4 worm cellular contexts compared by ENCODE assay signal in the genomic region with DNA sequence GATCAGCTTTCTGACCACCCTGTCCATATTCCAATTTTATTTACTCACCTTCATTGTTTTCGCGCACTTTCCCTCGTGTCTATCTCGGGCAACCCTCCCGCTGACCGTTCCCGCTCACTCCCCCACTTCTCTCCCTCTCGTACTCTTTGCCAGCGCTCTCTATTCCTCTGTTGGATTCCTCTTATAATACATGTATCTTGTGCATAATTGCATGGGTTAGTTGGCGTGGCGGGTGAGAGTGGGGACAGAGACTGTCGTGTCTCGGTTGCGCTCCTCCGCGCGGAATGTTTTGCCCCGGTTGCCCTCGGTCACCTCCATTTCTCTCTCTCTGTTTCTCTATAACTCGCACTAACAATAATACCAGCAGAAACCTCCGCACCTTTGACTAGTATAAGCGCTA.
A peak's percentile ranks its signal among the peaks of the same experiment; 100 is the strongest.
TF ChIP-seq lines count a peak whose summit lies in the region.

No protein-coding gene starts in this region.

TF ChIP-seq in whole organism, L2 larva, 48 proteins besides CTCF, POLR2A, EP300 and RAD21:
- no peak for TF ChIP-seq lin-13 (GFP tag; optimal IDR thresholded peaks at IDR 0.05; lab: Kevin White, UChicago)
- no peak for TF ChIP-seq snpc-4 (tag; optimal IDR thresholded peaks at IDR 0.05; lab: Kevin White, UChicago)
- no peak for TF ChIP-seq unc-62 (GFP tag; optimal IDR thresholded peaks at IDR 0.05; lab: Kevin White, UChicago)
- no peak for TF ChIP-seq nhr-129 (tag; optimal IDR thresholded peaks at IDR 0.05; lab: Kevin White, UChicago)
- peak; percentile 16 for TF ChIP-seq ceh-16 (tag; optimal IDR thresholded peaks at IDR 0.05; lab: Kevin White, UChicago)
- TF ChIP-seq skn-1 (tag; optimal IDR thresholded peaks at IDR 0.05; lab: Kevin White, UChicago): no peak
- no peak for TF ChIP-seq lsy-2 (tag; optimal IDR thresholded peaks at IDR 0.05; lab: Kevin White, UChicago)

TF ChIP-seq in whole organism, L4 larva, 104 proteins besides CTCF, POLR2A, EP300 and RAD21:
- TF ChIP-seq Y48G9A.11 (GFP tag; IDR thresholded peaks at IDR 0.05; lab: Robert Waterston, UW): no peak
- TF ChIP-seq nhr-28 (tag; optimal IDR thresholded peaks at IDR 0.05; lab: Kevin White, UChicago): peak; percentile 10
- TF ChIP-seq mep-1 (tag; optimal IDR thresholded peaks at IDR 0.05; lab: Kevin White, UChicago): peak; percentile 12
- TF ChIP-seq ctbp-1 (GFP tag; IDR thresholded peaks at IDR 0.05; lab: Robert Waterston, UW): no peak
- TF ChIP-seq madf-9 (GFP tag; conservative IDR thresholded peaks at IDR 0.05; lab: Robert Waterston, UW): peak; percentile 65; the same call in 1 of the 2 replicates
- peak; percentile 38 for TF ChIP-seq dve-1 (tag; optimal IDR thresholded peaks at IDR 0.05; lab: Kevin White, UChicago; ENCODE audit: insufficient read depth)
- TF ChIP-seq zip-11 (GFP tag; IDR thresholded peaks at IDR 0.05; lab: Robert Waterston, UW): no peak
- TF ChIP-seq nhr-10 (tag; optimal IDR thresholded peaks at IDR 0.05; lab: Kevin White, UChicago): no peak
- no peak for TF ChIP-seq fkh-10 (GFP tag; optimal IDR thresholded peaks at IDR 0.05; lab: Kevin White, UChicago)
- no peak for TF ChIP-seq mxl-2 (GFP tag; conservative IDR thresholded peaks at IDR 0.05; lab: Robert Waterston, UW)
- peak; percentile 20 for TF ChIP-seq hlh-11 (tag; optimal IDR thresholded peaks at IDR 0.05; lab: Kevin White, UChicago)
- TF ChIP-seq egl-43 (GFP tag; IDR thresholded peaks at IDR 0.05; lab: Robert Waterston, UW): peak; percentile 43; the same call in 1 of the 2 replicates
- TF ChIP-seq set-16 (GFP tag; IDR thresholded peaks at IDR 0.05; lab: Robert Waterston, UW): peak; percentile 42; the same call in 1 of the 2 replicates
- TF ChIP-seq mes-2 (tag; optimal IDR thresholded peaks at IDR 0.05; lab: Kevin White, UChicago; ENCODE audit: poor library complexity, severe bottlenecking): peak; percentile 19
- TF ChIP-seq pqm-1 (tag; optimal IDR thresholded peaks at IDR 0.05; lab: Kevin White, UChicago): no peak
- no peak for TF ChIP-seq nhr-111 (GFP tag; optimal IDR thresholded peaks at IDR 0.05; lab: Kevin White, UChicago)
- TF ChIP-seq arid-1 (GFP tag; conservative IDR thresholded peaks at IDR 0.05; lab: Robert Waterston, UW): no peak
- peak; percentile 56 for TF ChIP-seq hlh-30 (tag; optimal IDR thresholded peaks at IDR 0.05; lab: Kevin White, UChicago; ENCODE audit: insufficient read depth)
- TF ChIP-seq daf-16 (GFP tag; optimal IDR thresholded peaks at IDR 0.05; lab: Kevin White, UChicago): no peak
- peak; percentile 30 for TF ChIP-seq daf-16 (tag; optimal IDR thresholded peaks at IDR 0.05; lab: Kevin White, UChicago)
- no peak for TF ChIP-seq nhr-6 (tag; optimal IDR thresholded peaks at IDR 0.05; lab: Kevin White, UChicago)
- no peak for TF ChIP-seq nhr-102 (tag; optimal IDR thresholded peaks at IDR 0.05; lab: Kevin White, UChicago)
- no peak for TF ChIP-seq dpl-1 (GFP tag; optimal IDR thresholded peaks at IDR 0.05; lab: Kevin White, UChicago)
- TF ChIP-seq duxl-1 (tag; optimal IDR thresholded peaks at IDR 0.05; lab: Kevin White, UChicago; ENCODE audit: poor library complexity): no peak
- peak; percentile 17 for TF ChIP-seq mxl-3 (GFP tag; optimal IDR thresholded peaks at IDR 0.05; lab: Kevin White, UChicago)

TF ChIP-seq in whole organism, late embryonic, 69 proteins besides CTCF, POLR2A, EP300 and RAD21 (continues in another document):
- TF ChIP-seq tbx-2 (tag; optimal IDR thresholded peaks at IDR 0.05; lab: Kevin White, UChicago) (peak; percentile 59), ceh-18 (tag; optimal IDR thresholded peaks at IDR 0.05; lab: Kevin White, UChicago) (no peak), ets-4 (tag; optimal IDR thresholded peaks at IDR 0.05; lab: Kevin White, UChicago) (peak; percentile 5), madf-2 (tag; optimal IDR thresholded peaks at IDR 0.05; lab: Kevin White, UChicago) (no peak), K02D7.2 (tag; optimal IDR thresholded peaks at IDR 0.05; lab: Kevin White, UChicago) (no peak), ceh-6 (GFP tag; optimal IDR thresholded peaks at IDR 0.05; lab: Kevin White, UChicago) (peak; percentile 43), dmd-4 (tag; optimal IDR thresholded peaks at IDR 0.05; lab: Kevin White, UChicago; ENCODE audit: borderline replicate concordance) (peak; percentile 53), nhr-11 (tag; optimal IDR thresholded peaks at IDR 0.05; lab: Kevin White, UChicago) (no peak), ceh-34 (tag; optimal IDR thresholded peaks at IDR 0.05; lab: Kevin White, UChicago) (peak; percentile 45), ceh-45 (GFP tag; IDR thresholded peaks at IDR 0.05; lab: Robert Waterston, UW) (0 out of 2 replicates have a peak, but pooled peaks have one; percentile 30), ceh-22 (tag; optimal IDR thresholded peaks at IDR 0.05; lab: Kevin White, UChicago) (peak; percentile 34), npax-4 (tag; optimal IDR thresholded peaks at IDR 0.05; lab: Kevin White, UChicago) (no peak), pag-3 (tag; optimal IDR thresholded peaks at IDR 0.05; lab: Kevin White, UChicago; ENCODE audit: borderline replicate concordance) (no peak), pros-1 (tag; optimal IDR thresholded peaks at IDR 0.05; lab: Kevin White, UChicago) (peak; percentile 74), T23F11.4 (GFP tag; optimal IDR thresholded peaks at IDR 0.05; lab: Kevin White, UChicago) (peak; percentile 1), pax-1 (tag; optimal IDR thresholded peaks at IDR 0.05; lab: Kevin White, UChicago) (peak; percentile 66), hlh-30 (tag; optimal IDR thresholded peaks at IDR 0.05; lab: Kevin White, UChicago; ENCODE audit: insufficient read depth) (no peak), nhr-232 (tag; optimal IDR thresholded peaks at IDR 0.05; lab: Kevin White, UChicago) (no peak), pha-2 (tag; optimal IDR thresholded peaks at IDR 0.05; lab: Kevin White, UChicago) (peak; percentile 7), eyg-1 (tag; optimal IDR thresholded peaks at IDR 0.05; lab: Kevin White, UChicago) (no peak), elt-4 (tag; optimal IDR thresholded peaks at IDR 0.05; lab: Kevin White, UChicago) (no peak), ref-2 (tag; optimal IDR thresholded peaks at IDR 0.05; lab: Kevin White, UChicago) (peak; percentile 54), sox-2 (GFP tag; IDR thresholded peaks at IDR 0.05; lab: Robert Waterston, UW) (no peak), ceh-2 (tag; optimal IDR thresholded peaks at IDR 0.05; lab: Kevin White, UChicago) (peak; percentile 74), nfya-1 (tag; optimal IDR thresholded peaks at IDR 0.05; lab: Kevin White, UChicago) (peak; percentile 3), unc-86 (tag; optimal IDR thresholded peaks at IDR 0.05; lab: Kevin White, UChicago) (no peak), ceh-48 (tag; optimal IDR thresholded peaks at IDR 0.05; lab: Kevin White, UChicago) (no peak), hlh-8 (tag; optimal IDR thresholded peaks at IDR 0.05; lab: Kevin White, UChicago) (no peak), Y22D7AL.16 (tag; optimal IDR thresholded peaks at IDR 0.05; lab: Kevin White, UChicago) (no peak)

TF ChIP-seq in whole organism, mixed stage, embryonic, 35 proteins besides CTCF, POLR2A, EP300 and RAD21:
- peak; percentile 61 for TF ChIP-seq drap-1 (GFP tag; optimal IDR thresholded peaks at IDR 0.05; lab: Kevin White, UChicago)
- no peak for TF ChIP-seq ceh-43 (GFP tag; optimal IDR thresholded peaks at IDR 0.05; lab: Kevin White, UChicago)
- peak; percentile 58 for TF ChIP-seq blmp-1 (tag; optimal IDR thresholded peaks at IDR 0.05; lab: Kevin White, UChicago)
- TF ChIP-seq mls-2 (tag; optimal IDR thresholded peaks at IDR 0.05; lab: Kevin White, UChicago): no peak
- TF ChIP-seq lin-32 (GFP tag; optimal IDR thresholded peaks at IDR 0.05; lab: Kevin White, UChicago): no peak
- TF ChIP-seq lin-13 (tag; optimal IDR thresholded peaks at IDR 0.05; lab: Kevin White, UChicago): no peak
- no peak for TF ChIP-seq tbx-8 (GFP tag; optimal IDR thresholded peaks at IDR 0.05; lab: Kevin White, UChicago)
- TF ChIP-seq nhr-2 (tag; optimal IDR thresholded peaks at IDR 0.05; lab: Kevin White, UChicago): peak; percentile 98
- no peak for TF ChIP-seq flh-1 (GFP tag; optimal IDR thresholded peaks at IDR 0.05; lab: Kevin White, UChicago)
- TF ChIP-seq nhr-28 (tag; optimal IDR thresholded peaks at IDR 0.05; lab: Kevin White, UChicago): no peak
- TF ChIP-seq pha-4 (tag; optimal IDR thresholded peaks at IDR 0.05; lab: Kevin White, UChicago): peak; percentile 77
- no peak for TF ChIP-seq elt-1 (tag; optimal IDR thresholded peaks at IDR 0.05; lab: Kevin White, UChicago; ENCODE audit: borderline replicate concordance, insufficient read depth)
- TF ChIP-seq unc-39 (tag; optimal IDR thresholded peaks at IDR 0.05; lab: Kevin White, UChicago): no peak
- TF ChIP-seq nhr-237 (tag; optimal IDR thresholded peaks at IDR 0.05; lab: Kevin White, UChicago): peak; percentile 8
- no peak for TF ChIP-seq ceh-39 (tag; optimal IDR thresholded peaks at IDR 0.05; lab: Kevin White, UChicago)
- no peak for TF ChIP-seq sem-2 (GFP tag; optimal IDR thresholded peaks at IDR 0.05; lab: Kevin White, UChicago)
- TF ChIP-seq ham-2 (GFP tag; optimal IDR thresholded peaks at IDR 0.05; lab: Kevin White, UChicago): peak; percentile 84
- no peak for TF ChIP-seq ztf-11 (tag; optimal IDR thresholded peaks at IDR 0.05; lab: Kevin White, UChicago)
- TF ChIP-seq elt-3 (tag; optimal IDR thresholded peaks at IDR 0.05; lab: Kevin White, UChicago): no peak
- TF ChIP-seq mab-5 (tag; optimal IDR thresholded peaks at IDR 0.05; lab: Kevin White, UChicago): no peak
- TF ChIP-seq nhr-76 (tag; optimal IDR thresholded peaks at IDR 0.05; lab: Kevin White, UChicago): no peak
- TF ChIP-seq nhr-12 (tag; optimal IDR thresholded peaks at IDR 0.05; lab: Kevin White, UChicago): no peak
- peak; percentile 2 for TF ChIP-seq unc-62 (GFP tag; optimal IDR thresholded peaks at IDR 0.05; lab: Kevin White, UChicago)
- no peak for TF ChIP-seq zip-8 (tag; optimal IDR thresholded peaks at IDR 0.05; lab: Kevin White, UChicago)
- no peak for TF ChIP-seq lsy-2 (tag; optimal IDR thresholded peaks at IDR 0.05; lab: Kevin White, UChicago)
- TF ChIP-seq mep-1 (tag; optimal IDR thresholded peaks at IDR 0.05; lab: Kevin White, UChicago): no peak
- no peak for TF ChIP-seq hlh-1 (tag; optimal IDR thresholded peaks at IDR 0.05; lab: Kevin White, UChicago)
- no peak for TF ChIP-seq unc-120 (tag; optimal IDR thresholded peaks at IDR 0.05; lab: Kevin White, UChicago; ENCODE audit: poor library complexity, severe bottlenecking)
- no peak for TF ChIP-seq snpc-4 (tag; optimal IDR thresholded peaks at IDR 0.05; lab: Kevin White, UChicago)
- peak; percentile 12 for TF ChIP-seq bed-3 (GFP tag; optimal IDR thresholded peaks at IDR 0.05; lab: Kevin White, UChicago)
- no peak for TF ChIP-seq ces-1 (GFP tag; optimal IDR thresholded peaks at IDR 0.05; lab: Kevin White, UChicago)
- TF ChIP-seq M03D4.4 (tag; optimal IDR thresholded peaks at IDR 0.05; lab: Kevin White, UChicago): no peak
- TF ChIP-seq ceh-83 (GFP tag; optimal IDR thresholded peaks at IDR 0.05; lab: Kevin White, UChicago): no peak
- TF ChIP-seq cnd-1 (tag; optimal IDR thresholded peaks at IDR 0.05; lab: Kevin White, UChicago): no peak
- peak; percentile 62 for TF ChIP-seq sptf-1 (tag; optimal IDR thresholded peaks at IDR 0.05; lab: Kevin White, UChicago)
